Worm (Caenorhabditis elegans) whole organism, midembryonic: ENCODE measurements around the gene gar-2.

Experiments used
- cog-1 ChIP-seq: sonication (generic microtip); optimal IDR thresholded peaks from 2 replicates; lab custom pipeline; 2016; ENCODE audit warnings: missing genetic modification characterization, missing compliant biosample characterization
- tab-1 ChIP-seq: fragments of 200-800 bp; sonication (Bioruptor generic); IDR thresholded peaks from 2 replicates; pipeline ENCODE4 v1.3.6; 2022; ENCODE audit warnings: missing genetic modification characterization, missing compliant biosample characterization

DNA sequence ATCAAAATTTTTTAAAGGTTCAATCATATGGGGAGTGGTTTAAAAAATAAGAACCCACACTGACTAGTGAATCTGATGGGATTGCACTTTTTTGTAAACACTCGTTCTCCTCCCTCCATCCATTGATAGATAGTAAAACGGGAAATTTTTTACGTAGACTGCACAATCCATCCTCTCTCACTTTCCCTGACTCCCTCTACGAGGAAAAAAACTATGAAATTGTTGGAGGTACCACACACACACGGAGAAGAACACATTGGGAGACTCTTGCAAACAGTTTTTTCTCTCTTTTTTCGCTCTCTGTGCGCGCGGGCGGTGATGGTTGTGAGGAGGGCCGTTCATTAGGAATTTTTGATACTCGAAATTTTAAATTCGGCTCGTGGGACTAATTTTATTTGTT is 46.2 kb downstream of the gar-2 start:
- TF ChIP-seq tab-1 (no peak), cog-1 (tag; lab: Kevin White, UChicago) (no peak)
